Worm (Caenorhabditis elegans) whole organism, L3 larva: ENCODE data around the gene Y71H2B.11.

ENCODE experiments used
- ceh-82 ChIP-seq: fragments of 150-350 bp; optimal IDR thresholded peaks from 2 replicates; lab custom pipeline; 2014; ENCODE audit warnings: missing biosample characterization, missing genetic modification characterization
- egl-27 ChIP-seq: sonication (generic microtip); optimal IDR thresholded peaks from 4 replicates; lab custom pipeline; 2017; ENCODE audit warnings: missing biosample characterization, missing genetic modification reagents, missing genetic modification characterization
- elt-2 ChIP-seq: sonication (generic microtip); optimal IDR thresholded peaks from 2 replicates; lab custom pipeline; 2016; ENCODE audit warnings: missing genetic modification reagents, mild to moderate bottlenecking, missing genetic modification characterization, missing compliant biosample characterization
- fkh-10 ChIP-seq: sonication (generic microtip); optimal IDR thresholded peaks from 2 replicates; lab custom pipeline; 2017; ENCODE audit warnings: missing biosample characterization, missing genetic modification reagents, missing genetic modification characterization
- lsy-12 ChIP-seq: sonication (generic microtip); optimal IDR thresholded peaks from 2 replicates; lab custom pipeline; 2016; ENCODE audit warnings: mild to moderate bottlenecking, missing genetic modification characterization, missing compliant biosample characterization
- nfya-1 ChIP-seq: sonication (generic microtip); optimal IDR thresholded peaks from 2 replicates; lab custom pipeline; 2017; ENCODE audit warnings: missing genetic modification characterization, mild to moderate bottlenecking, missing compliant biosample characterization, antibody characterized with exemption, moderate library complexity; ENCODE audit not compliant: insufficient read depth
- nhr-12 ChIP-seq: fragments of 150-350 bp; optimal IDR thresholded peaks from 2 replicates; lab custom pipeline; 2014; ENCODE audit warnings: missing biosample characterization, missing genetic modification characterization
- nhr-28 ChIP-seq: fragments of 150-350 bp; optimal IDR thresholded peaks from 2 replicates; lab custom pipeline; 2014; ENCODE audit warnings: missing biosample characterization, missing genetic modification characterization
- nhr-67 ChIP-seq: fragments of 150-350 bp; optimal IDR thresholded peaks from 2 replicates; lab custom pipeline; 2014; ENCODE audit warnings: missing biosample characterization, missing genetic modification characterization
- nhr-76 ChIP-seq: fragments of 150-350 bp; sonication (generic microtip); optimal IDR thresholded peaks from 5 replicates; lab custom pipeline; 2014; ENCODE audit warnings: missing biosample characterization, missing genetic modification characterization
- nhr-77 ChIP-seq: fragments of 150-350 bp; optimal IDR thresholded peaks from 2 replicates; lab custom pipeline; 2014; ENCODE audit warnings: missing biosample characterization, missing genetic modification characterization
- pqm-1 ChIP-seq: fragments of 150-350 bp; optimal IDR thresholded peaks from 2 replicates; lab custom pipeline; 2017; ENCODE audit warnings: missing biosample characterization, missing genetic modification characterization, inconsistent platforms
- unc-39 ChIP-seq: sonication (generic microtip); optimal IDR thresholded peaks from 4 replicates; lab custom pipeline; 2017; ENCODE audit warnings: missing biosample characterization, missing genetic modification characterization

DNA sequence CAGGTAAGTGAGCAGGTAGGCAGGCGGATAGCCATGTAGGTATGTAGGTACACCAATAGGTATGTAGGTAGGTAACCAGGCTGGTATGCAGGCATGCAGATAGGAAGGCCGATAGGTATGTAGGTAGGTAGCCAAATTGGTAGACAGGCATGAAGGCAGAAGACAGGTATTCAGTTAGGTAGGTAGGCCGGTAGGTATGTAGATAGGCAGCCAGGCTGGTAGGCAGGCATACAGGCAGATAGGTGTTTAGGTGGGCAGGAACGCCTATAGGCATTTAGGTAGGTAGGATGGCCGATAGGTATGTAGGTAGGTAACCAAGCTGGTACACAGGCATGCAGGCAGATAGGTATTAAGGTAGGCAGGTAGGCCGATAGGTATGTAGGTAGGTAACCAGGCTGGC lies 43.0 kb upstream of the Y71H2B.11 start:
- TF ChIP-seq nhr-76 (tag; lab: Kevin White, UChicago) (no peak), lsy-12 (tag; lab: Kevin White, UChicago) (no peak), unc-39 (no peak), nhr-12 (tag; lab: Kevin White, UChicago) (no peak), egl-27 (no peak), fkh-10 (GFP tag; lab: Kevin White, UChicago) (no peak), elt-2 (tag; lab: Kevin White, UChicago) (no peak), nhr-67 (no peak), pqm-1 (tag; lab: Kevin White, UChicago) (no peak), nhr-28 (tag; lab: Kevin White, UChicago) (no peak), nhr-77 (tag; lab: Kevin White, UChicago) (no peak), nfya-1 (tag; lab: Kevin White, UChicago) (no peak), ceh-82 (tag; lab: Kevin White, UChicago) (no peak)
